Fruit fly (Drosophila melanogaster): ENCODE results near the gene CG43219.

Gene CG43219

DNA sequence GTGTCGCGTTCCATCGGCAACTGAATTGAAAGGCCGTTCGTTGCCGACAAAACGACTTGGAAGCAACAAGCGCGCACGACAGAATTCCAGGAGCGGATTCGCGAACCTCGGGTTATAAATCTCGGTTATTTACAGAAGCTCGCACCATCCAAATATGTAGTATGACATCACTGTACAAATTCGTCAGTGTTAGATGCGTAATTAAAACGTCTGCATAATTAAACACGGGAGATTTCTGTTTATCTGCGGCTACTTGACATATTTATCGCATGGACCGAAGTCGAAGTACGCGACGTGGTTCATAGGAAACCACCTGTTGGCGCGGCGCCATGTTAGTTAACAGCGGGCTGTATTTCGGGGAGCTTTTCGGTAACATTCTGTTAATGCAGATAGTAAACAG, 48.3 kb upstream of the CG43219 start, which contains the start of gene Ac78C (continued):
- TF ChIP-seq nau (GFP tag; optimal IDR thresholded peaks at IDR 0.05) (peak; percentile 82), CG6791 (GFP tag; IDR thresholded peaks at IDR 0.05; ENCODE audit: partially characterized antibody) (no peak; the same call in 2 of the 3 replicates), crc (GFP tag; optimal IDR thresholded peaks at IDR 0.05) (peak; percentile 88), CG3281 (GFP tag; optimal IDR thresholded peaks at IDR 0.05) (peak; percentile 92), E2f2 (GFP tag; IDR thresholded peaks at IDR 0.05) (peak; percentile 16), knrl (GFP tag; IDR thresholded peaks at IDR 0.05; ENCODE audit: partially characterized antibody) (peak; percentile 66), chinmo (GFP tag; IDR thresholded peaks at IDR 0.05; ENCODE audit: partially characterized antibody) (peak; percentile 83; the same call in 3 of the 4 replicates), CG17568 (GFP tag; optimal IDR thresholded peaks at IDR 0.05) (peak; percentile 84), cas (GFP tag; IDR thresholded peaks at IDR 0.05) (peak; percentile 70), HmgZ (tag; optimal IDR thresholded peaks at IDR 0.05) (peak; percentile 96), HLH3B (GFP tag; IDR thresholded peaks at IDR 0.05) (peak; percentile 90), bbx (GFP tag; IDR thresholded peaks at IDR 0.05; ENCODE audit: partially characterized antibody) (peak; percentile 48; the same call in 1 of the 2 replicates), chif (GFP tag; optimal IDR thresholded peaks at IDR 0.05) (peak; percentile 65 to 77), CG4854 (GFP tag; optimal IDR thresholded peaks at IDR 0.05) (peak; percentile 80), CG30020 (tag; optimal IDR thresholded peaks at IDR 0.05) (no peak), Bteb2 (GFP tag; optimal IDR thresholded peaks at IDR 0.05) (peak; percentile 72), Ravus (GFP tag; IDR thresholded peaks at IDR 0.05) (peak; percentile 50), Adf1 (GFP tag; IDR thresholded peaks at IDR 0.05) (peak; percentile 72), CG18764 (GFP tag; optimal IDR thresholded peaks at IDR 0.05) (peak; percentile 76), CG17612 (GFP tag; IDR thresholded peaks at IDR 0.05) (0 out of 2 replicates have a peak, but pooled peaks have one; percentile 19), stc (GFP tag; IDR thresholded peaks at IDR 0.05) (peak; percentile 68; the same call in 1 of the 2 replicates), CG3163 (GFP tag; optimal IDR thresholded peaks at IDR 0.05) (peak; percentile 67), CG32772 (GFP tag; IDR thresholded peaks at IDR 0.05) (peak; percentile 81), CG9797 (GFP tag; optimal IDR thresholded peaks at IDR 0.05) (no peak), CG15514 (GFP tag; optimal IDR thresholded peaks at IDR 0.05) (peak; percentile 87), seq (GFP tag; IDR thresholded peaks at IDR 0.05) (peak; percentile 87), CG8089 (GFP tag; optimal IDR thresholded peaks at IDR 0.05) (peak; percentile 77), CG13624 (GFP tag; optimal IDR thresholded peaks at IDR 0.05) (peak; percentile 96), Gsc (GFP tag; IDR thresholded peaks at IDR 0.05) (0 out of 2 replicates have a peak, but pooled peaks have one; percentile 32), CG5953 (GFP tag; IDR thresholded peaks at IDR 0.05) (peak; percentile 67), bcd (GFP tag; optimal IDR thresholded peaks at IDR 0.05) (peak; percentile 79), Doc3 (GFP tag; IDR thresholded peaks at IDR 0.05; ENCODE audit: partially characterized antibody) (no peak), CG11247 (GFP tag; IDR thresholded peaks at IDR 0.05) (peak; percentile 86), CTCF (GFP tag; optimal IDR thresholded peaks at IDR 0.05) (peak; percentile 47), ssp (GFP tag; IDR thresholded peaks at IDR 0.05) (peak; percentile 63), Gug (GFP tag; IDR thresholded peaks at IDR 0.05) (peak; percentile 90), exex (tag; optimal IDR thresholded peaks at IDR 0.05) (peak; percentile 72), CG13287 (GFP tag; IDR thresholded peaks at IDR 0.05; ENCODE audit: partially characterized antibody) (peak; percentile 58), Hr39 (optimal IDR thresholded peaks at IDR 0.05) (no peak), br (optimal IDR thresholded peaks at IDR 0.05) (no peak), CG11504 (tag; optimal IDR thresholded peaks at IDR 0.05) (peak; percentile 82), CG18011 (GFP tag; optimal IDR thresholded peaks at IDR 0.05) (peak; percentile 76), trem (tag; optimal IDR thresholded peaks at IDR 0.05) (no peak), NC2β (GFP tag; optimal IDR thresholded peaks at IDR 0.05) (peak; percentile 70), dimm (GFP tag; IDR thresholded peaks at IDR 0.05) (0 out of 2 replicates have a peak, but pooled peaks have one; percentile 36), Lim3 (GFP tag; IDR thresholded peaks at IDR 0.05) (peak; percentile 26; the same call in 1 of the 2 replicates), Tbp (GFP tag; optimal IDR thresholded peaks at IDR 0.05) (no peak), CG6254 (GFP tag; optimal IDR thresholded peaks at IDR 0.05) (peak; percentile 42), Hmr (GFP tag; optimal IDR thresholded peaks at IDR 0.05) (peak; percentile 91), CG34224 (GFP tag; IDR thresholded peaks at IDR 0.05; ENCODE audit: partially characterized antibody) (peak; percentile 24; the same call in 1 of the 3 replicates), CG2120 (GFP tag; optimal IDR thresholded peaks at IDR 0.05) (peak; percentile 95)

Measured in whole organism, embryonic.